Worm (Caenorhabditis elegans) whole organism, midembryonic: ENCODE results near the gene srbc-50.
"Not testable (repeated sequence)": the region's sequence is repeated elsewhere in the genome, so short reads cannot be mapped to it uniquely, and the experiment has no call there.

Source experiments
- T22C8.4 ChIP-seq: fragments of 200-800 bp; sonication (Bioruptor generic); IDR thresholded peaks from 2 replicates; pipeline ENCODE4 v1.3.6; 2022; ENCODE audit warnings: missing genetic modification characterization, missing compliant biosample characterization
- cog-1 ChIP-seq: sonication (generic microtip); optimal IDR thresholded peaks from 2 replicates; lab custom pipeline; 2016; ENCODE audit warnings: missing genetic modification characterization, missing compliant biosample characterization
- flt-1 ChIP-seq: fragments of 200-800 bp; sonication (Bioruptor generic); IDR thresholded peaks from 2 replicates; pipeline ENCODE4 v1.3.6; 2022; ENCODE audit warnings: missing genetic modification characterization, missing compliant biosample characterization
- med-1 ChIP-seq: sonication (generic microtip); optimal IDR thresholded peaks from 2 replicates; lab custom pipeline; 2017; ENCODE audit warnings: missing genetic modification characterization, mild to moderate bottlenecking, missing compliant biosample characterization, antibody characterized with exemption, missing genetic modification reagents; ENCODE audit not compliant: insufficient read depth

ce11 chrV:15807420-15807819 lies 17.3 kb downstream of the srbc-50 start, which contains the start of gene srsx-38:
- not testable (repeated sequence) for TF ChIP-seq med-1 (GFP tag; lab: Kevin White, UChicago); T22C8.4 (GFP tag; lab: Robert Waterston, UW); flt-1 (GFP tag; lab: Robert Waterston, UW); cog-1
